Fruit fly (Drosophila melanogaster) whole organism, embryonic: ENCODE results near the gene APP-BP1.

Source experiments
- Awh ChIP-seq: fragments of 200-800 bp; sonication (Bioruptor generic); IDR thresholded peaks from 2 replicates; pipeline ENCODE4, ENCODE4 v1.3.6; 2022; ENCODE audit warnings: missing biosample characterization, missing genetic modification characterization
- BtbVII ChIP-seq: fragments of 200-800 bp; sonication (Bioruptor generic); optimal IDR thresholded peaks from 3 replicates; lab custom pipeline; 2017; ENCODE audit warnings: missing biosample characterization, mild to moderate bottlenecking, missing genetic modification characterization
- CG10565 ChIP-seq: fragments of 200-800 bp; sonication (Bioruptor generic); optimal IDR thresholded peaks from 3 replicates; lab custom pipeline; 2016; ENCODE audit warnings: missing biosample characterization, mild to moderate bottlenecking, missing genetic modification characterization
- CG11093 ChIP-seq: fragments of 200-800 bp; sonication (Bioruptor generic); IDR thresholded peaks from 3 replicates; pipeline ENCODE4 v1.3.6; 2022; ENCODE audit warnings: missing biosample characterization, missing genetic modification characterization
- CG11560 ChIP-seq: fragments of 200-800 bp; sonication (Bioruptor generic); IDR thresholded peaks from 3 replicates; pipeline ENCODE4 v1.3.6; 2022; ENCODE audit warnings: missing biosample characterization, missing genetic modification characterization
- CG12769 ChIP-seq: fragments of 200-800 bp; sonication (Bioruptor generic); optimal IDR thresholded peaks from 2 replicates; lab custom pipeline; 2019; ENCODE audit warnings: missing biosample characterization, mild to moderate bottlenecking, missing genetic modification characterization, moderate library complexity
- CG13123 ChIP-seq: fragments of 200-800 bp; sonication (Bioruptor generic); optimal IDR thresholded peaks from 2 replicates; lab custom pipeline; 2016; ENCODE audit warnings: missing biosample characterization, missing genetic modification characterization
- CG13624 ChIP-seq: fragments of 200-800 bp; sonication (Bioruptor generic); optimal IDR thresholded peaks from 2 replicates; lab custom pipeline; 2016; ENCODE audit warnings: missing biosample characterization, missing genetic modification characterization
- CG14667 ChIP-seq: fragments of 200-800 bp; sonication (Bioruptor generic); IDR thresholded peaks from 2 replicates; pipeline ENCODE4 v1.3.6; 2022; ENCODE audit warnings: missing biosample characterization, missing genetic modification characterization
- CG15011 ChIP-seq: fragments of 200-800 bp; sonication (Bioruptor generic); optimal IDR thresholded peaks from 3 replicates; lab custom pipeline; 2018; ENCODE audit warnings: missing biosample characterization, mild to moderate bottlenecking, missing genetic modification characterization
- CG15601 ChIP-seq: fragments of 200-800 bp; sonication (Bioruptor generic); optimal IDR thresholded peaks from 3 replicates; lab custom pipeline; 2019; ENCODE audit warnings: missing biosample characterization, mild to moderate bottlenecking, missing genetic modification characterization, moderate library complexity
- CG16779 ChIP-seq: fragments of 200-800 bp; sonication (Bioruptor generic); IDR thresholded peaks from 2 replicates; pipeline ENCODE4 v1.3.6; 2022; ENCODE audit warnings: missing biosample characterization, missing genetic modification characterization
- CG2712 ChIP-seq: fragments of 200-800 bp; optimal IDR thresholded peaks from 3 replicates; lab custom pipeline; 2019; ENCODE audit warnings: missing biosample characterization, mild to moderate bottlenecking, missing genetic modification characterization, moderate library complexity
- CG30403 ChIP-seq: fragments of 200-800 bp; sonication (Bioruptor generic); optimal IDR thresholded peaks from 3 replicates; lab custom pipeline; 2016; ENCODE audit warnings: missing biosample characterization, missing genetic modification characterization
- CG34224 ChIP-seq: fragments of 200-800 bp; sonication (Bioruptor generic); IDR thresholded peaks from 3 replicates; pipeline ENCODE4 v1.3.6; 2022; ENCODE audit warnings: missing biosample characterization, missing genetic modification characterization; ENCODE audit not compliant: partially characterized antibody
- CG3995 ChIP-seq: fragments of 200-800 bp; sonication (Bioruptor generic); optimal IDR thresholded peaks from 3 replicates; lab custom pipeline; 2016; ENCODE audit warnings: missing biosample characterization, missing genetic modification characterization
- CG6272 ChIP-seq: fragments of 200-800 bp; sonication (Bioruptor generic); IDR thresholded peaks from 2 replicates; pipeline ENCODE4 v1.3.6; 2022; ENCODE audit warnings: missing biosample characterization, missing genetic modification characterization
- CG7987 ChIP-seq: fragments of 200-800 bp; sonication (Bioruptor generic); optimal IDR thresholded peaks from 2 replicates; lab custom pipeline; 2018; ENCODE audit warnings: missing biosample characterization, mild to moderate bottlenecking, missing genetic modification characterization, moderate library complexity
- CG8765 ChIP-seq: fragments of 200-800 bp; sonication (Bioruptor generic); IDR thresholded peaks from 2 replicates; pipeline ENCODE4 v1.3.6; 2022; ENCODE audit warnings: missing biosample characterization, missing genetic modification characterization
- CG8924 ChIP-seq: fragments of 200-800 bp; optimal IDR thresholded peaks from 3 replicates; lab custom pipeline; 2019; ENCODE audit warnings: missing biosample characterization, mild to moderate bottlenecking, missing genetic modification characterization, moderate library complexity
- Dek ChIP-seq: fragments of 200-800 bp; sonication (Bioruptor generic); optimal IDR thresholded peaks from 3 replicates; lab custom pipeline; 2019; ENCODE audit warnings: missing biosample characterization, mild to moderate bottlenecking, missing genetic modification characterization, moderate library complexity
- HmgZ ChIP-seq: fragments of 200-800 bp; sonication (Bioruptor generic); optimal IDR thresholded peaks from 2 replicates; lab custom pipeline; 2018; ENCODE audit warnings: missing biosample characterization, mild to moderate bottlenecking, missing genetic modification characterization
- Hmr ChIP-seq: fragments of 200-800 bp; sonication (Bioruptor generic); optimal IDR thresholded peaks from 3 replicates; lab custom pipeline; 2017; ENCODE audit warnings: mild to moderate bottlenecking, missing biosample characterization, missing genetic modification reagents, missing genetic modification characterization
- Hmx ChIP-seq: fragments of 200-800 bp; sonication (Bioruptor generic); optimal IDR thresholded peaks from 2 replicates; lab custom pipeline; 2016; ENCODE audit warnings: missing biosample characterization, missing genetic modification characterization
- Hr39 ChIP-seq: fragments of >200 bp; optimal IDR thresholded peaks from 2 replicates; lab custom pipeline; 2017
- Hr51 ChIP-seq, 2 experiments: fragments of 200-800 bp; sonication (Bioruptor generic); optimal IDR thresholded peaks; 2 replicates in 1 of 2; 3 replicates in 1 of 2; lab custom pipeline; 2016 to 2018; ENCODE audit warnings: missing biosample characterization in 2 of 2, missing genetic modification characterization in 2 of 2, mild to moderate bottlenecking in 1 of 2, moderate library complexity in 1 of 2
- MBD-R2 ChIP-seq: fragments of 200-800 bp; sonication (Bioruptor generic); IDR thresholded peaks from 2 replicates; pipeline ENCODE4 v1.3.6; 2022; ENCODE audit warnings: missing biosample characterization, missing genetic modification characterization
- Max ChIP-seq: fragments of 200-800 bp; sonication (Bioruptor generic); optimal IDR thresholded peaks from 2 replicates; lab custom pipeline; 2016; ENCODE audit warnings: missing biosample characterization, mild to moderate bottlenecking, missing genetic modification characterization
- NC2β ChIP-seq: fragments of 200-800 bp; sonication (Bioruptor generic); optimal IDR thresholded peaks from 2 replicates; lab custom pipeline; 2016; ENCODE audit warnings: missing biosample characterization, missing genetic modification characterization
- Nf-YB ChIP-seq: fragments of 200-800 bp; sonication (Bioruptor generic); optimal IDR thresholded peaks from 3 replicates; lab custom pipeline; 2019; ENCODE audit warnings: missing biosample characterization, mild to moderate bottlenecking, missing genetic modification characterization, moderate library complexity
- Scr ChIP-seq: fragments of 200-800 bp; sonication (Bioruptor generic); IDR thresholded peaks from 2 replicates; pipeline ENCODE4 v1.3.6; 2022; ENCODE audit warnings: missing biosample characterization, missing genetic modification characterization; ENCODE audit not compliant: partially characterized antibody
- amos ChIP-seq: fragments of 200-800 bp; sonication (Bioruptor generic); IDR thresholded peaks from 2 replicates; pipeline ENCODE4 v1.3.6; 2022; ENCODE audit warnings: missing biosample characterization, missing genetic modification characterization; ENCODE audit not compliant: partially characterized antibody
- br ChIP-seq: fragments of >200 bp; optimal IDR thresholded peaks from 2 replicates; lab custom pipeline; 2017
- dmrt11E ChIP-seq: fragments of 200-800 bp; sonication (Bioruptor generic); optimal IDR thresholded peaks from 3 replicates; lab custom pipeline; 2018; ENCODE audit warnings: missing biosample characterization, mild to moderate bottlenecking, missing genetic modification characterization, moderate library complexity
- fd102C ChIP-seq: fragments of 200-800 bp; sonication (Bioruptor generic); optimal IDR thresholded peaks from 2 replicates; lab custom pipeline; 2018; ENCODE audit warnings: missing biosample characterization, mild to moderate bottlenecking, missing genetic modification characterization, moderate library complexity
- gcm2 ChIP-seq: fragments of 200-800 bp; sonication (Bioruptor generic); optimal IDR thresholded peaks from 2 replicates; lab custom pipeline; 2016; ENCODE audit warnings: missing biosample characterization, missing genetic modification characterization
- hth ChIP-seq: fragments of >200 bp; optimal IDR thresholded peaks from 2 replicates; lab custom pipeline; 2017; ENCODE audit warnings: inconsistent platforms
- jumu ChIP-seq: fragments of 200-800 bp; sonication (Bioruptor generic); optimal IDR thresholded peaks from 3 replicates; lab custom pipeline; 2016; ENCODE audit warnings: missing biosample characterization, missing genetic modification characterization
- klu ChIP-seq: fragments of 200-800 bp; sonication (Bioruptor generic); IDR thresholded peaks from 2 replicates; pipeline ENCODE4 v1.3.6; 2022; ENCODE audit warnings: missing biosample characterization, missing genetic modification characterization
- knrl ChIP-seq: fragments of 200-800 bp; sonication (Bioruptor generic); IDR thresholded peaks from 3 replicates; pipeline ENCODE4 v1.3.6; 2022; ENCODE audit warnings: missing biosample characterization, missing genetic modification characterization; ENCODE audit not compliant: partially characterized antibody
- lab ChIP-seq: fragments of 200-800 bp; sonication (Bioruptor generic); optimal IDR thresholded peaks from 3 replicates; lab custom pipeline; 2017; ENCODE audit warnings: missing biosample characterization, missing genetic modification characterization, mild to moderate bottlenecking, moderate library complexity, missing genetic modification reagents
- prd ChIP-seq, 3 experiments: fragments of >200 bp in 2 of 3; fragments of 200-800 bp in 1 of 3; sonication (Bioruptor generic) in 1 of 3; optimal IDR thresholded peaks in 2 of 3; IDR thresholded peaks in 1 of 3; 2 replicates in 2 of 3; 3 replicates in 1 of 3; pipeline versions ENCODE4 v1.3.6 to Lab custom; 2017 to 2022; ENCODE audit warnings: missing biosample characterization in 1 of 3, missing genetic modification characterization in 1 of 3
- pros ChIP-seq: fragments of 200-800 bp; sonication (Bioruptor generic); optimal IDR thresholded peaks from 3 replicates; lab custom pipeline; 2019; ENCODE audit warnings: missing biosample characterization, mild to moderate bottlenecking, missing genetic modification characterization, moderate library complexity
- slbo ChIP-seq: fragments of 200-800 bp; sonication (Bioruptor generic); IDR thresholded peaks from 2 replicates; pipeline ENCODE4 v1.3.6; 2022; ENCODE audit warnings: missing biosample characterization, missing genetic modification characterization
- so ChIP-seq: fragments of 200-800 bp; sonication (Bioruptor generic); IDR thresholded peaks from 3 replicates; pipeline ENCODE4 v1.3.6; 2022; ENCODE audit warnings: missing biosample characterization, missing genetic modification characterization
- tap ChIP-seq: fragments of 200-800 bp; optimal IDR thresholded peaks from 3 replicates; lab custom pipeline; 2019; ENCODE audit warnings: missing biosample characterization, mild to moderate bottlenecking, missing genetic modification characterization, moderate library complexity
- tin ChIP-seq: fragments of 200-800 bp; sonication (Bioruptor generic); optimal IDR thresholded peaks from 3 replicates; lab custom pipeline; 2016; ENCODE audit warnings: missing biosample characterization, missing genetic modification characterization
- vnd ChIP-seq: fragments of 200-800 bp; sonication (Bioruptor generic); IDR thresholded peaks from 3 replicates; pipeline ENCODE4 v1.3.6; 2022; ENCODE audit warnings: missing biosample characterization, missing genetic modification characterization; ENCODE audit not compliant: partially characterized antibody
- wor ChIP-seq: fragments of 200-800 bp; sonication (Bioruptor generic); IDR thresholded peaks from 2 replicates; pipeline ENCODE4 v1.3.6; 2022; ENCODE audit warnings: missing biosample characterization, missing genetic modification characterization

Gene APP-BP1

DNA sequence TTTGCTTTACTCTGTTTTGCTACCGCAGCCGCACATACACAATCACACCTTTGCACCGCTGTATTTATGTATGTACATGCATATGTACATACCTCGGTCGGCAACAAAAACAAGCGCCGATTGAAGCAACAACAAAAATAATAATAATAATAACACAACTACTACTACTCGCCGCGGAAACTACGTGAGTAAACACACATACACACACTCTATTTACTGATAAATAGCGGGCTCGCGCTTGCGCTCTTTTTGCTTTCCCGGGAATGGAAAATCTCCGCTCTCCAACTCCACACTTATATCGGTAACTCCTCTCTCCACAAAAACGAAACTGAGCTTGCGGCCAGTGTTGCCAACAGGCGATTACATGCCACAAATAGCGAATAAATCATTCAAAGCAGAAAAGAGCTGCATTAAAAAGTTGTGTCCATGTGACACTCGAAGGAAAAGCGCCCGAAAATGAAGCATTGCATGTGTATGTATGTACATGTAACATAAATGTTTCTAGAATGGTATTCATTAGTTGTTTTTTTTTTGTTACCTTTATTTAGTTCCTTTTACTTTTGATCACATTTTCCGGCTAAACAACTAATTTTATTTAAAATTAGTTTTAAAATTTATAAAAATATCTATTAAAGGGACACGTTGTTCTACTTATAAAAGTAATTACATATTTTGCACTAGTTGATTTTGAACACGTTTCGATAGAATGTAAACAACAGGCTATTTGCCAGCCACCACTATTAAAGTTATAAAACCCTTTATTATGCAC is 20.6 kb downstream of the APP-BP1 start (continued):
- TF ChIP-seq wor (GFP tag; lab: Robert Waterston, UW) (no peak), Scr (no peak), klu (GFP tag; lab: Robert Waterston, UW) (no peak), CG13123 (GFP tag; lab: Kevin White, UChicago) (peak; percentile 68), CG34224 (GFP tag; lab: Robert Waterston, UW) (peak; percentile 12; the same call in 1 of the 3 replicates), dmrt11E (peak; percentile 44), slbo (GFP tag; lab: Robert Waterston, UW) (peak; percentile 20; the same call in 1 of the 2 replicates), CG7987 (peak; percentile 89), pros (GFP tag; lab: Kevin White, UChicago) (peak; percentile 68), Max (GFP tag; lab: Kevin White, UChicago) (peak; percentile 49), CG11560 (tag; lab: Robert Waterston, UW) (no peak), CG12769 (tag; lab: Kevin White, UChicago) (peak; percentile 91), Hr39 (lab: Kevin White, UChicago) (no peak), knrl (GFP tag; lab: Robert Waterston, UW) (no peak), CG8765 (GFP tag; lab: Robert Waterston, UW) (no peak), Hmx (GFP tag; lab: Kevin White, UChicago) (no peak), Dek (tag; lab: Kevin White, UChicago) (peak; percentile 55), CG13624 (GFP tag; lab: Kevin White, UChicago) (peak; percentile 37), vnd (GFP tag; lab: Robert Waterston, UW) (no peak), CG10565 (GFP tag; lab: Kevin White, UChicago) (no peak), CG15601 (peak; percentile 91), CG15011 (GFP tag; lab: Kevin White, UChicago) (peak; percentile 75), Awh (GFP tag; lab: Robert Waterston, UW) (peak; percentile 67; the same call in 1 of the 2 replicates), NC2β (peak; percentile 81), gcm2 (GFP tag; lab: Kevin White, UChicago) (peak; percentile 60), lab (peak; percentile 92), HmgZ (tag; lab: Kevin White, UChicago) (peak; percentile 94), MBD-R2 (GFP tag; lab: Robert Waterston, UW) (peak; percentile 48; the same call in 1 of the 2 replicates), CG6272 (GFP tag; lab: Robert Waterston, UW) (no peak), Nf-YB (GFP tag; lab: Kevin White, UChicago) (peak; percentile 67), br (no peak), CG2712 (tag; lab: Kevin White, UChicago) (peak; percentile 35), CG8924 (tag; lab: Kevin White, UChicago) (peak; percentile 86), CG16779 (GFP tag; lab: Robert Waterston, UW) (0 out of 2 replicates have a peak, but pooled peaks have one; percentile 34), Hr51 (GFP tag; optimal IDR thresholded peaks at IDR 0.05; lab: Kevin White, UChicago) (peak; percentile 48 to 76), CG11093 (GFP tag; lab: Robert Waterston, UW) (no peak; the same call in 2 of the 3 replicates), so (GFP tag; lab: Robert Waterston, UW) (peak; percentile 91; the same call in 2 of the 3 replicates), jumu (GFP tag; lab: Kevin White, UChicago) (peak; percentile 39), tap (tag; lab: Kevin White, UChicago) (peak; percentile 66), tin (GFP tag; lab: Kevin White, UChicago) (no peak), Hmr (GFP tag; lab: Kevin White, UChicago) (peak; percentile 89), hth (lab: Kevin White, UChicago) (no peak), CG14667 (GFP tag; lab: Robert Waterston, UW) (no peak), prd (optimal IDR thresholded peaks at IDR 0.05; lab: Kevin White, UChicago) (no peak), prd (GFP tag; IDR thresholded peaks at IDR 0.05; lab: Robert Waterston, UW) (peak; percentile 47; the same call in 2 of the 3 replicates), BtbVII (peak; percentile 73), amos (no peak; the same call in 1 of the 2 replicates), CG3995 (GFP tag; lab: Kevin White, UChicago) (no peak), fd102C (GFP tag; lab: Kevin White, UChicago) (peak; percentile 88), CG30403 (GFP tag; lab: Kevin White, UChicago) (peak; percentile 17)
